Fruit fly (Drosophila melanogaster) whole organism, wandering third instar larva: ENCODE data around the gene Remo.

Experiments
- CG9705 ChIP-seq: fragments of 200-800 bp; sonication (Bioruptor generic); optimal IDR thresholded peaks from 2 replicates; lab custom pipeline; 2018; ENCODE audit warnings: missing biosample characterization, mild to moderate bottlenecking, missing genetic modification characterization
- CrebA ChIP-seq: fragments of 200-800 bp; sonication (Bioruptor generic); optimal IDR thresholded peaks from 2 replicates; lab custom pipeline; 2016; ENCODE audit warnings: missing biosample characterization, mild to moderate bottlenecking, missing genetic modification characterization, borderline replicate concordance
- Dfd ChIP-seq: fragments of >200 bp; optimal IDR thresholded peaks from 2 replicates; lab custom pipeline; 2017; ENCODE audit warnings: missing biosample characterization, missing genetic modification characterization
- Dif ChIP-seq: fragments of 200-275, 200-300 bp; sonication (Bioruptor generic); optimal IDR thresholded peaks from 2 replicates; lab custom pipeline; 2018; ENCODE audit warnings: missing biosample characterization, missing genetic modification characterization; ENCODE audit not compliant: partially characterized antibody
- HLH106 ChIP-seq: fragments of 200-800 bp; optimal IDR thresholded peaks from 3 replicates; lab custom pipeline; 2019; ENCODE audit warnings: missing biosample characterization, mild to moderate bottlenecking, missing genetic modification characterization, moderate library complexity
- Hnf4 ChIP-seq: fragments of 200-800 bp; sonication (Bioruptor generic); optimal IDR thresholded peaks from 2 replicates; lab custom pipeline; 2016; ENCODE audit warnings: missing biosample characterization, mild to moderate bottlenecking, missing genetic modification characterization
- Hr78 ChIP-seq: fragments of >200 bp; optimal IDR thresholded peaks from 2 replicates; lab custom pipeline; 2017; ENCODE audit warnings: missing biosample characterization, missing genetic modification characterization
- Jra ChIP-seq: sonication (Bioruptor generic); optimal IDR thresholded peaks from 2 replicates; lab custom pipeline; 2016; ENCODE audit warnings: missing biosample characterization, missing genetic modification characterization
- Mio ChIP-seq: sonication (Bioruptor generic); optimal IDR thresholded peaks from 2 replicates; lab custom pipeline; 2016; ENCODE audit warnings: missing biosample characterization, missing genetic modification characterization
- Myc ChIP-seq: fragments of >200 bp; optimal IDR thresholded peaks from 2 replicates; lab custom pipeline; 2017
- N ChIP-seq: fragments of >200 bp; optimal IDR thresholded peaks from 2 replicates; lab custom pipeline; 2018; ENCODE audit warnings: missing biosample characterization, missing external identifiers, missing genetic modification characterization
- Rel ChIP-seq, 2 experiments: fragments of 200-800 bp; sonication (Bioruptor generic) in 1 of 2; optimal IDR thresholded peaks; 2 replicates in 1 of 2; 3 replicates in 1 of 2; lab custom pipeline; 2016 to 2019; ENCODE audit warnings: mild to moderate bottlenecking in 2 of 2, missing biosample characterization in 2 of 2, missing genetic modification characterization in 2 of 2, moderate library complexity in 1 of 2
- Sp1 ChIP-seq: fragments of 200-800 bp; sonication (Bioruptor generic); optimal IDR thresholded peaks from 3 replicates; lab custom pipeline; 2019; ENCODE audit warnings: missing biosample characterization, mild to moderate bottlenecking, missing genetic modification characterization, moderate library complexity
- Vsx2 ChIP-seq: fragments of 200-300, 225-300 bp; sonication (Bioruptor generic); optimal IDR thresholded peaks from 2 replicates; lab custom pipeline; 2018; ENCODE audit warnings: missing biosample characterization, missing genetic modification characterization; ENCODE audit not compliant: partially characterized antibody
- br ChIP-seq: fragments of 200-800 bp; sonication (Bioruptor generic); optimal IDR thresholded peaks from 2 replicates; lab custom pipeline; 2016; ENCODE audit warnings: missing biosample characterization, missing genetic modification characterization
- brk ChIP-seq: fragments of 200-800 bp; sonication (Bioruptor generic); optimal IDR thresholded peaks from 2 replicates; lab custom pipeline; 2016; ENCODE audit warnings: missing biosample characterization, mild to moderate bottlenecking, missing genetic modification characterization
- dsf ChIP-seq: sonication (Bioruptor generic); optimal IDR thresholded peaks from 2 replicates; lab custom pipeline; 2016; ENCODE audit warnings: missing biosample characterization, missing genetic modification characterization, borderline replicate concordance
- foxo ChIP-seq, 2 experiments: fragments of 200-800 bp; sonication (Bioruptor generic); optimal IDR thresholded peaks; 2 replicates in 1 of 2; 3 replicates in 1 of 2; lab custom pipeline; 2016 to 2017; ENCODE audit warnings: missing biosample characterization in 2 of 2, missing genetic modification characterization in 2 of 2
- fru ChIP-seq: fragments of 200-800 bp; sonication (Bioruptor generic); optimal IDR thresholded peaks from 3 replicates; lab custom pipeline; 2016; ENCODE audit warnings: missing biosample characterization, mild to moderate bottlenecking, missing genetic modification characterization
- h ChIP-seq: fragments of 200-800 bp; sonication (Bioruptor generic); optimal IDR thresholded peaks from 3 replicates; lab custom pipeline; 2016; ENCODE audit warnings: missing biosample characterization, mild to moderate bottlenecking, missing genetic modification characterization
- psq ChIP-seq: fragments of 200-800 bp; sonication (Bioruptor generic); optimal IDR thresholded peaks from 3 replicates; lab custom pipeline; 2017; ENCODE audit warnings: missing biosample characterization, mild to moderate bottlenecking, missing genetic modification characterization, moderate library complexity
- rgr ChIP-seq: fragments of 200-800 bp; sonication (Bioruptor generic); optimal IDR thresholded peaks from 3 replicates; lab custom pipeline; 2016; ENCODE audit warnings: missing biosample characterization, mild to moderate bottlenecking, missing genetic modification characterization
- sv ChIP-seq: fragments of 200-800 bp; sonication (Bioruptor generic); optimal IDR thresholded peaks from 3 replicates; lab custom pipeline; 2016; ENCODE audit warnings: missing biosample characterization, missing genetic modification characterization
- tai ChIP-seq: sonication (Bioruptor generic); optimal IDR thresholded peaks from 2 replicates; lab custom pipeline; 2016; ENCODE audit warnings: missing biosample characterization, missing genetic modification characterization
- woc ChIP-seq: sonication (Bioruptor generic); optimal IDR thresholded peaks from 2 replicates; lab custom pipeline; 2016; ENCODE audit warnings: missing biosample characterization, mild to moderate bottlenecking, missing genetic modification characterization

Remo gene

DNA sequence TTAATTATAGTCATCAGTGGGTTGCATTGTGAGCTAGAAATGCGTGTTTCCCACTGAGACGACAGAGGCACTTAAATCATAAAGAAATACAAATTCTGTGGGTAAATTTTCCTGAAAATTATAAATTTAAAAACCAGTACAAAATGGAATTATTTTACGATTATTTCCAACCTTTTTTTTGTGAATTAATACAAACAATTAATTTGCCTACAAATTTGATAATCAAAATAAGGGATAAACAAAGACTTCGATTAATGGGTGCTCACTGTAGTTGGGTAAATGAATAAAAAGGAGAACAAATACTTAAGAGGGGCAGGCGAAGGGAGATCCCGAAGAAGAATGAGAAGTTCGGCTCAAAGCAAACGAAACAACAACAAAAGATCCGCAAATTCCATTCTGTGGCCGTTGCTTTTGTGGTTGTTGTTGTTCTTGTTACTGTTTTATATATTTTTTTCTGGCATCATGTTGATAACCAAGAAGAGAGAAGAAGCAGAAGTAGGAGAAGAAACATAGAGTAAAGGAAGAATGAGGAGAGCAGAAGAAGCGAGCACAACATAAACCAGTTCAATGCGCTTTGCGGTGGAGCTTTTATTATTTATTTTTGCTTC lies 3.8 kb upstream of the Remo start:
- no peak for TF ChIP-seq Dif
- no peak for TF ChIP-seq CrebA (GFP tag; lab: Kevin White, UChicago)
- peak; percentile 37 for TF ChIP-seq woc (GFP tag; lab: Kevin White, UChicago)
- no peak for TF ChIP-seq dsf
- TF ChIP-seq br (GFP tag; lab: Kevin White, UChicago) = peak; percentile 11
- no peak for TF ChIP-seq CG9705 (GFP tag; lab: Kevin White, UChicago)
- TF ChIP-seq psq = peak; percentile 97

DNA sequence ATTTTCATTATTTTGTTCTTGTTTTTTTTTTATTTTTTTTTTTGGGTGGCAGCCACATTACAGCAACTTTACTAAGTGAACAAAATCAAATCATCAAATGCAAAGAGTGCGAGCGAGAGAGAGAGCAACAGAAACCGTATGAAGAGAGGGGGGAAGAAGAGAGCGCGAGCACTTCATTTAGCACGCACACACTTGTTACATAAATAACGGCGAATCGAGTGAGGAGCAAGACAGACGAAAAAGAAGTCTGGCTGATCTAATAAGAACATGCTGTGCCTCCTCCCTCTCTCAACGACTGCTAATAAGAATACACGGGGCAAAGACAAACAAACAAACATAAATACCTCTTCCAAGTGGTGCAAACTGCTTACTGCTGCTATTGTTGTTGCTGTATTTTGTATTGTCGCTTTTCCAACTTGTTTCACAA lies 3.3 kb upstream of the Remo start:
- no peak for TF ChIP-seq Hr78
- no peak for TF ChIP-seq woc (GFP tag; lab: Kevin White, UChicago)
- peak; percentile 61 for TF ChIP-seq Dif
- TF ChIP-seq Hnf4 (GFP tag; lab: Kevin White, UChicago) = no peak
- TF ChIP-seq Myc (lab: Kevin White, UChicago) = no peak
- no peak for TF ChIP-seq Jra (GFP tag; lab: Kevin White, UChicago)
- TF ChIP-seq Mio (GFP tag; lab: Kevin White, UChicago) = no peak
- peak; percentile 89 for TF ChIP-seq psq
- no peak for TF ChIP-seq Dfd
- peak; percentile 12 for TF ChIP-seq h
- TF ChIP-seq N (GFP tag; lab: Kevin White, UChicago) = no peak

DNA sequence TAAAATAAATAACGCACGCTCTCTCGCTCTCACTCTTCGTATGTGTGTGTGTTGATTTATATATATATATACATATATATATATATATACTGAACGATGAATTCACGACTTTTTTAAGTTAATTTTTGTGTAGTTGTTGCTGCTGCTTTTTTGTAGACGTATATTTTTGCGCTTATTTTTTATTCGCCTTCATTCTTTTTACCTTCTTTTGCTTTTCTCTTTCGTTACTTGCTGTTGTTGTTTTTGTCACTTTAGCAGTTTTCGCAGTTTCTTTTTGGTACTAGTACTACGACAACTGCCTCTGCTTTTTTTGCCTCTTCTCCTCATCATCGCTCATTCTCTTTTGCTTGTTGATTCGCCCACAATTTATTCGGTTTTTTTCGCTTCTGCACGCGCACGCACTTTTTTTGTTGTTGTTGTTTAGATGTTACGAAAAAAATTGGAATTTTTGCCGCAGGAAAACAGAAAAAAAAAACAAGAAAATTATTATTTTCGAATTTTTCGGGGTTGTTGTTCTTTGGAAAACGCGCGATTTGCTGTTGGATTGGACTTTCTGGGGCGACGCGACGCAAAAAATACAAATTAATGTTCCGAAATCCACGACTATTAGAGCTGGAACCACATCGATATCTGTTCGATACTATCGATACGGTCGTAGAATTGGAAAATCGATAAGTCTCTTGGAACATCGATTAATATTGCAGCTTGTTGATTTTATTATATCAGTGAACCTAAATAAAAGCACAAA lies 2.7 kb upstream of the Remo start, which contains the start of the genes HDAC4 and CG15743:
Gene HDAC4, minus strand, starts transcription at position 632 of the 748 bp plus-strand sequence.
Gene CG15743, plus strand, starts transcription at position 707 of the 748 bp plus-strand sequence.
- TF ChIP-seq CG9705 (GFP tag; lab: Kevin White, UChicago) (no peak), Sp1 (GFP tag; lab: Kevin White, UChicago) (peak; percentile 3), woc (GFP tag; lab: Kevin White, UChicago) (no peak), Hnf4 (GFP tag; lab: Kevin White, UChicago) (no peak), HLH106 (tag; lab: Kevin White, UChicago) (peak; percentile 12), tai (no peak), dsf (no peak), h (peak; percentile 25), psq (peak; percentile 90), Jra (GFP tag; lab: Kevin White, UChicago) (peak; percentile 43), fru (GFP tag; lab: Kevin White, UChicago) (peak; percentile 36), rgr (GFP tag; lab: Kevin White, UChicago) (peak; percentile 18)

DNA sequence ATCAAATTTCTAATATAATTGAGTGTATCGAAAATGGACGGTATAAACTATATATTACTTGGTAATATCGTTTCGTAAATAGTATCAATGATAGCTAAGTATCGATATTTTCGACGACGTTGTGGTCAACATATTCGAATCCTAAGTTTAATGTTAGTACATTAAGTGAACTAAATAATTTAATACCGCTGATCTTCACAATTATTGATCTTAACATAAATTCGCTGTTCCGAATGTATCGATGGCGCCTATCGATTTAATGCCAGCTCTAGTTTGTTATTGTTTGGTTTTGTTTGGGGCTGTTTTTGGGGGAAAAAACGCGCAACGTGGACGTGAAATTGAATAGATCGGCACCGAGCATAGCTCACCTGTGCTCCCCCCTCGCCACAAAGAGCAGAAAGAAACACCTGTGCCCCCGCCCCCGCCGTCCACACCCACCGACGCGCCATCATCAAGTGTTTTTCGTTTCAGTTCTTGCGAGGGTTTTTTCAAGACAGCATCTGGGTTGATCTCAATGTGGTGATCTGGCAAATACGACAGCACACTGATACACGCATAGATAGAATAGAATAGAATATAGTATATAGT lies 2.0 kb upstream of the Remo start:
- no peak for TF ChIP-seq woc (GFP tag; lab: Kevin White, UChicago)
- no peak for TF ChIP-seq Rel (GFP tag; optimal IDR thresholded peaks at IDR 0.05; lab: Kevin White, UChicago)
- TF ChIP-seq Rel (tag; optimal IDR thresholded peaks at IDR 0.05; lab: Kevin White, UChicago) = peak; percentile 71
- no peak for TF ChIP-seq Sp1 (GFP tag; lab: Kevin White, UChicago)
- TF ChIP-seq Mio (GFP tag; lab: Kevin White, UChicago) = no peak
- TF ChIP-seq N (GFP tag; lab: Kevin White, UChicago) = no peak

DNA sequence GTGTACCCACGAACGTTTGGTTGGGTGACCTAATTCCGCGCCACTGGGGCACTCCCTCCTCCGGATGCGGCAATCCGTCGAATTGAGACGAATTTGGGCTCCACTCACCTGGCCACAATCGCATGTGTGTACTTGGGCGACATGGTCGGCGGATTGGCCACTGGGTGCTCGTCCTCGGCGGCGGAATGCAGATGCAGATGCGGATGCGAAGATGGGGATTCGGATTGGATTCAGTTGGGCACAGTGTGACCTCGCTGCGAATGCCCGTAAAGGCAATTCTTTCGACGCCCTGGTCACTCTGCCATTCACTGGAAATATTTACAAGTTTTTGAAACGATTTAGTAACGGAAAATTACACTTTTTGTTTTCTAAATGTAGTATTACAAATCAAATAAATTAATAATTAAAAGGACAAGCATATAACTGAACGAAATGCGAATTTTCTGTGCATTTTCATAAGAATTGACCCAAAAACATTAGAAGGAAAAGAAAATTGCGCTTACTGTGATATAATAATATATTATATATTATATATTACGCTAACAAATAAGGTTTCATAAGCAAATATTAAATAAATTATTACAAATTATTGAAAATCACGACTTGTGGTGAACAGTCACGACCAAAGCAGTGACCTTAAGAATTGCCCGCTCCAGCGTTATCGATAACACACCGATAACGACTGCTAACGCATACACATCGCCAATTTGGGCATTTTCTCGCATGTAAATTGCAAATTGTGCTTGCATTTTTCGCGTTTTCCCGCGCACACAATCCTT lies 8.7 kb downstream of the Remo start, which contains the start of gene CG1622:
Gene CG1622, plus strand, starts transcription at position 678 of the 779 bp plus-strand sequence.
- TF ChIP-seq rgr (GFP tag; lab: Kevin White, UChicago) (no peak), brk (no peak), HLH106 (tag; lab: Kevin White, UChicago) (peak; percentile 59), foxo (GFP tag; optimal IDR thresholded peaks at IDR 0.05; lab: Kevin White, UChicago) (peak in 1 of 2 experiments; percentile 49), Sp1 (GFP tag; lab: Kevin White, UChicago) (peak; percentile 42), Rel (GFP tag; optimal IDR thresholded peaks at IDR 0.05; lab: Kevin White, UChicago) (no peak), Rel (tag; optimal IDR thresholded peaks at IDR 0.05; lab: Kevin White, UChicago) (peak; percentile 56), Hnf4 (GFP tag; lab: Kevin White, UChicago) (no peak), h (no peak), Vsx2 (GFP tag; lab: Kevin White, UChicago) (no peak), sv (GFP tag; lab: Kevin White, UChicago) (peak; percentile 14), psq (peak; percentile 32)
